Worm (Caenorhabditis elegans) whole organism, early embryonic: ENCODE measurements around the gene oac-40.

Experiments
- B0310.2 ChIP-seq: sonication (generic microtip); optimal IDR thresholded peaks from 2 replicates; lab custom pipeline; 2016; ENCODE audit warnings: mild to moderate bottlenecking, missing genetic modification characterization, missing compliant biosample characterization
- F13C5.2 ChIP-seq: sonication (generic microtip); optimal IDR thresholded peaks from 2 replicates; lab custom pipeline; 2017; ENCODE audit warnings: mild to moderate bottlenecking, missing genetic modification characterization, inconsistent platforms, missing compliant biosample characterization
- aly-1 ChIP-seq: sonication (generic microtip); optimal IDR thresholded peaks from 2 replicates; lab custom pipeline; 2016; ENCODE audit warnings: missing genetic modification characterization, missing compliant biosample characterization
- ama-1 ChIP-seq: fragments of 150-350 bp; optimal IDR thresholded peaks from 2 replicates; lab custom pipeline; 2014
- ceh-13 ChIP-seq: fragments of 200-800 bp; sonication (Bioruptor generic); optimal IDR thresholded peaks from 2 replicates; lab custom pipeline; 2018; ENCODE audit warnings: mild to moderate bottlenecking, missing genetic modification characterization, missing compliant biosample characterization
- ceh-36 ChIP-seq: sonication (generic microtip); optimal IDR thresholded peaks from 2 replicates; lab custom pipeline; 2016; ENCODE audit warnings: missing genetic modification characterization, inconsistent platforms, missing compliant biosample characterization
- ets-7 ChIP-seq: sonication (generic microtip); optimal IDR thresholded peaks from 2 replicates; lab custom pipeline; 2016; ENCODE audit warnings: missing genotype, missing genetic modification characterization, missing compliant biosample characterization
- flt-1 ChIP-seq: fragments of 200-800 bp; sonication (Bioruptor generic); IDR thresholded peaks from 2 replicates; pipeline ENCODE4 v1.3.6; 2022; ENCODE audit warnings: missing genetic modification characterization, missing compliant biosample characterization
- hmbx-1 ChIP-seq: sonication (generic microtip); optimal IDR thresholded peaks from 2 replicates; lab custom pipeline; 2016; ENCODE audit warnings: mild to moderate bottlenecking, missing genetic modification characterization, missing compliant biosample characterization
- hmg-4 ChIP-seq: fragments of 200-800 bp; sonication (Bioruptor generic); optimal IDR thresholded peaks from 2 replicates; lab custom pipeline; 2018; ENCODE audit warnings: mild to moderate bottlenecking, missing genetic modification characterization, missing compliant biosample characterization
- hnd-1 ChIP-seq: sonication (generic microtip); optimal IDR thresholded peaks from 2 replicates; lab custom pipeline; 2016; ENCODE audit warnings: missing genetic modification characterization, missing compliant biosample characterization
- pes-1 ChIP-seq: fragments of 200-800 bp; sonication (Bioruptor generic); IDR thresholded peaks from 2 replicates; pipeline ENCODE4 v1.3.6; 2022; ENCODE audit warnings: missing genetic modification reagents, missing genetic modification characterization, missing compliant biosample characterization
- scrt-1 ChIP-seq: fragments of 200-800 bp; sonication (Bioruptor generic); IDR thresholded peaks from 2 replicates; pipeline ENCODE4 v1.3.6; 2022; ENCODE audit warnings: missing genetic modification characterization, missing compliant biosample characterization
- sea-1 ChIP-seq: fragments of 200-800 bp; sonication (Bioruptor generic); conservative IDR thresholded peaks from 2 replicates; pipeline ENCODE4 v1.3.6; 2022; ENCODE audit warnings: missing genetic modification characterization, missing compliant biosample characterization
- tbx-11 ChIP-seq: fragments of 200-800 bp; sonication (Bioruptor generic); IDR thresholded peaks from 2 replicates; pipeline ENCODE4 v1.3.6; 2022; ENCODE audit warnings: missing genetic modification characterization, missing compliant biosample characterization
- tbx-37 ChIP-seq: fragments of 200-800 bp; sonication (Bioruptor generic); conservative IDR thresholded peaks from 2 replicates; pipeline ENCODE4 v1.3.6; 2022; ENCODE audit warnings: missing genetic modification reagents, missing genetic modification characterization, missing compliant biosample characterization
- tra-4 ChIP-seq: sonication (generic microtip); optimal IDR thresholded peaks from 2 replicates; lab custom pipeline; 2017; ENCODE audit warnings: missing genetic modification characterization, missing compliant biosample characterization

oac-40 gene

DNA sequence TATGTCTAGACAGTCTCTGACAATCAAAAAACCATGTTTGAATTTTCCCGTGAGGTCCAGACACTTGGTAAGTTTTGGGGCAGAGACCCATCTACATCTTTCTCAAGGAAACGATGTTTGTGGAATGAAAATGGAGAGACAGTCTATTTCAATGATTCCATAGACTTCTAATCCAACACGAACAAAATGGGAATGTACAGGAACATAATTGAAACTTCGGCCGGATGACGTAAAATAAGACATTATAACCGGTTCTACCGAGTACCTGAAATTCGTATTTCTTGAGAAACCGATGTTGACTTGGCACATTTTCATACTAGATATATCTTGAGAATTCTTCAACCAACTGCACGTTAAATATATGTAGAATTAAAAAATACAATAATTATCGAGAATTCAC, 28.5 kb upstream of the oac-40 start, which contains the start of gene str-87:
TSS of gene str-87 (minus strand) at position 101 of the 400 bp plus-strand sequence.
- TF ChIP-seq ceh-13, result no peak
- no peak for TF ChIP-seq ets-7
- no peak for TF ChIP-seq flt-1 (GFP tag; lab: Robert Waterston, UW)
- no peak for TF ChIP-seq hmg-4 (GFP tag; lab: Kevin White, UChicago)
- TF ChIP-seq F13C5.2, result no peak
- no peak for TF ChIP-seq scrt-1 (GFP tag; lab: Robert Waterston, UW)
- no peak for TF ChIP-seq pes-1 (GFP tag; lab: Robert Waterston, UW)
- TF ChIP-seq B0310.2 (tag; lab: Kevin White, UChicago), result no peak
- TF ChIP-seq sea-1 (GFP tag; lab: Robert Waterston, UW), result no peak
- no peak for TF ChIP-seq tbx-11
- no peak for TF ChIP-seq ceh-36
- TF ChIP-seq hnd-1 (tag; lab: Kevin White, UChicago), result no peak
- no peak for TF ChIP-seq tbx-37 (GFP tag; lab: Robert Waterston, UW)
- TF ChIP-seq hmbx-1, result no peak
- TF ChIP-seq ama-1, result no peak

DNA sequence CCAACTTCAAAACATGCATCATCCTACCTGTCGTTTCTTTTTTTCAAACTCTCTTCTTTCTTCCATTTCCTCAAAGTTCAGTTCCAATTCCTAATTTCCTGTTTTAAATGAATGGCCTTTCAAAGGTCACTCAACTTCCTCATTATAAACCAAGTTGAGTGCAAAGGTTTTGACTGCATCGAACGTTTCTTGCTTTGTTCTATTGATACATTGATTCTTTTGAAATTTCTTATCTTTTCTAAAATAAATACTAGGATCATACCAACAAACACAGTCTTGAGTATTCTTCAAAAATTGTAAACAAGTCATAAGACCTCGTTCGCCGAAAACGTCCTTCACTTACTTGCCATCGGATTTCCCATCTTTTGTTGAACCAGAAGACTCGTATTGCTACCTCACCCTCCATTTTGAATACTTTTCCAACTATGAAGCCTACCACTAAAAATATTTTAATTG, 26.4 kb upstream of the oac-40 start, which contains the start of gene F59E11.7:
TSS of gene F59E11.7 (plus strand) at position 51 of the 456 bp plus-strand sequence.
- TF ChIP-seq ceh-13 (no peak), hnd-1 (tag; lab: Kevin White, UChicago) (no peak), tbx-11 (no peak), ama-1 (no peak), pes-1 (GFP tag; lab: Robert Waterston, UW) (no peak), scrt-1 (GFP tag; lab: Robert Waterston, UW) (no peak), tra-4 (tag; lab: Kevin White, UChicago) (no peak)

DNA sequence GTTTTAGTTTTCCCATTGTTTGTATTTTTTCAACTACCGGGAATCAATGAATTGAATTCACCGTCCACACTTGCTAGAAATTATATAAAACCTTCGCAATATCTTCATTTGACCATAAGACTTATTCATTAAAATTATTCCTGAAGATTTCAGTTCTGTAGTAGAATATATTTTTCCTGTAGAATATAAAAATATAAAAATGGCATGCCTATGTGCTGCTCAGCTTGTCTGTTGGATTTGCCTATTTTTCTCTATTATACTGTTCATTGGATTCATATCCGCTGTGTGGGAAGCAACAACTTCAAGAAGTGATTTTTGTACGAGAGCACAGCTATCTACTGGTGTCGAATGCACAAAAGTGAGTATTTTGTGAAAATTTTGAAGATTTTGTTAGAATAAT, 24.9 kb upstream of the oac-40 start, which contains the start of gene F59E11.6:
TSS of gene F59E11.6 (plus strand) at position 111 of the 400 bp plus-strand sequence.
- TF ChIP-seq aly-1 (tag; lab: Kevin White, UChicago), result no peak
- TF ChIP-seq tbx-11, result no peak

DNA sequence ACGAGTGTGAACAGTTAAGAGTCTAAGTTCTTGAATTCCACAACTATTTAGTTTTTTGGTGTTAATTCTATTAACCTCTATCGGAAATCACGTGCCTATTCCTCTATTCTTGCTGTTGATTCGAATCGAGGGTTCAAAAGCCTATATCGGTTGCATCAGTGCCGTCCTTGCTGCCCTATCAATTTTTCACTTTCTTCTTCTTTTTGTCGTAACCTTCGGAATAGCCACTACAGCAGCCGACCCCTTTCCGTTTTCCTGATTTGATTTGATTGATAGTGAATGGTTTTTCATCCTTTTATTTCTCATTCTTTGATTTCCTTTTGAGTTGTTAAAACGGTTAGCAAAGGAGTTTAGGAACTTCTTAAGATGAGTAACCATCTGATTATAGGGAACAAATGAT, 22.3 kb upstream of the oac-40 start:
- TF ChIP-seq hmbx-1, result no peak
- TF ChIP-seq ama-1, result no peak
- no peak for TF ChIP-seq F13C5.2
- no peak for TF ChIP-seq flt-1 (GFP tag; lab: Robert Waterston, UW)
- no peak for TF ChIP-seq hmg-4 (GFP tag; lab: Kevin White, UChicago)
- no peak for TF ChIP-seq pes-1 (GFP tag; lab: Robert Waterston, UW)
- no peak for TF ChIP-seq tbx-11
- TF ChIP-seq scrt-1 (GFP tag; lab: Robert Waterston, UW), result no peak

DNA sequence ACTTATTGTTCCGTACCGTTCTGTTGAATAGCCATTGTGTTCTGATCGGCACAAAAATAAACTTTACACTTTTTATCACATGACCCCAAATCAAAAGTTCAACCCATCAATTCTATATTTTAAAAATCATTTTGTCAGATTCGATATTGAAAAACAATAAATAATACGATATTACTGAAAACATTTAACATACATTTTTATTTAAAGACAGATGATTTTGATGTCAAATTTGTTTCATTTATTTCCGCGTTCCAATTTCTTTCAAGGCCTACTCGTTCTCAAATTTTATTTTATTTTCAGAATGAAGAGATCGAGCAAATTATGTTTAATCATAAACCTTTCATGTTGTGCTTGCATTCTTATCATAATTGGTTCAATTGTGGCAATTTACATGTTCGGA, 21.8 kb upstream of the oac-40 start, which contains the start of gene F59E11.5:
TSS of gene F59E11.5 (plus strand) at position 301 of the 400 bp plus-strand sequence.
- no peak for TF ChIP-seq aly-1 (tag; lab: Kevin White, UChicago)
- no peak for TF ChIP-seq sea-1 (GFP tag; lab: Robert Waterston, UW)
- TF ChIP-seq hmg-4 (GFP tag; lab: Kevin White, UChicago), result no peak
- no peak for TF ChIP-seq scrt-1 (GFP tag; lab: Robert Waterston, UW)
- TF ChIP-seq hmbx-1, result no peak
- TF ChIP-seq pes-1 (GFP tag; lab: Robert Waterston, UW), result no peak
- no peak for TF ChIP-seq tra-4 (tag; lab: Kevin White, UChicago)

DNA sequence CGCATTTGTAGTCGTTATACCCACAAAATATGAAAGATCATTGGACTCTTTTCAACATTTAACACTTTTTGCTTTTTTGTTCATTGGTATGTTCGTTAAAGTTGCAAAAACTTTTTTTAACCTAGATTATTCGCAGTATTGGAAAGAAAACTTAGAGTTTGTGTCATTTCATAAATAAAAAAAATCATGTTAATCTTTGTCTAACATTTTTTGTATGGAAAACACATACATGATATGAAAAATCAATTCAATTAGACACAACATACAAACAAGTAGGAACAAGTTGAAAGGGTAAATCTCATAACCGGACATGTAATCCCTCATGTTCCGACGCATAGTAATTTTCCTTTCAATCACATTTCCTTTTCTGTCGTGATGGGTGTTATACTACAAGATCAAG, 15.4 kb upstream of the oac-40 start, which contains the start of gene F59E11.2:
TSS of gene F59E11.2 (plus strand) at position 301 of the 400 bp plus-strand sequence.
- TF ChIP-seq ets-7, result no peak
- no peak for TF ChIP-seq ama-1
- TF ChIP-seq hnd-1 (tag; lab: Kevin White, UChicago), result no peak
- no peak for TF ChIP-seq scrt-1 (GFP tag; lab: Robert Waterston, UW)
- no peak for TF ChIP-seq flt-1 (GFP tag; lab: Robert Waterston, UW)

DNA sequence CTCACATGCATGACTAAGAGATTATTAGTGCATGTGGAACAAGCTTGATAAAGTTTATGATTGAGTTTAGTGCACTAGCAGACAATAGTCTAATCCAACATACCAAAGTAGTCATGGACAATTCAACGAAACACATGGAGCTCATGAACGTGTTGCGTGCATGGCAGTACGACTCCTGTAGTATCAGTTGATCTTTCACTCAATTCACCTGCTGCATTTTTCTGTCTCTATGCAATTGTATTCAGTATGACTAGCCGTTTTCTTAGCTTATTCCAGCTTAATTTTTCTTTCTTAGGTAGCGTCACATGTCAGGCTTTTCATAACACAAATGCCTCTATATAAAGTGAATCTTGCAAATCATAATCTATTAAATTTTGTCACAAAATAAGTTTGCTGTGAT, 13.3 kb upstream of the oac-40 start, which contains the start of gene srx-1:
TSS of gene srx-1 (plus strand) at position 382 of the 400 bp plus-strand sequence.
- TF ChIP-seq aly-1 (tag; lab: Kevin White, UChicago) (no peak), ceh-13 (no peak), pes-1 (GFP tag; lab: Robert Waterston, UW) (no peak), F13C5.2 (no peak), hmbx-1 (no peak), ceh-36 (no peak), hmg-4 (GFP tag; lab: Kevin White, UChicago) (no peak), hnd-1 (tag; lab: Kevin White, UChicago) (no peak)

DNA sequence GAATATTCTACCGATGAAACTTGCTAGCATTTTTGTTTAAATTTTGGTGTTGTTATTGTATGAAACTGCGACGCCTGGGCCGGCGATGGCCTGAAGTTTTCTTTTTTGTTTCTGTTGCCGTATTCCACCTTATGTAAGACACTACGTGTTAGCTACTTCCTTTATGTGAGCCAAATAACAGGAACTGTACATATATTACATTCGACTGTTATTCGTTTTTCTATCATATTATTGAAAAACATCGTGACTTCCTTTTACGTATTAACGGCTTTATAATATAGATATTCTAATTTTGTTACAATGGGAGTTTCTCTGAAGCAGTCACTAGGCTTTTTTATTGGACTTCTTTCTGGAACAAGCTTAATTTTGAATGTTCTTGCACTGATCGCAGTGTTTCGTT, 11.3 kb upstream of the oac-40 start, which contains the start of gene srx-3:
TSS of gene srx-3 (plus strand) at position 301 of the 400 bp plus-strand sequence.
- TF ChIP-seq flt-1 (GFP tag; lab: Robert Waterston, UW) (no peak), aly-1 (tag; lab: Kevin White, UChicago) (no peak), ets-7 (no peak)

DNA sequence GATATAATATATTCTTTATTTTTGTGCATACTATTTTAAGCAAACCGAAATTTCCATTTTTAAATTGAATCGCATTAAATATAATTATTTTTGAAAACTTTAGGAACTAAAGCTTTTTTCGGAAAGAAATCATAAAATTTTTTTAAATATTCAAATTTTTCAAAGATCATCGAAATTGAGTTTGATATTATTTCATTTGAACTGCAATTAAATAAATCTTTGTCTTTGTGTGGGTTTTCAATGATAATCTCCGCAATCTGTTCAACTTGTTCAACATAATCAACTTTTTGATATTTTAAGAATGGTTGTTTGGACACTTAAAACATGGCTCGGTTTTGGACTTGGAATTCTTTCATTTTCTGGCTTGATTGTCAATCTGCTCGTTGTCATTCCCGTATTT, 7.4 kb upstream of the oac-40 start, which contains the start of gene srx-2:
TSS of gene srx-2 (plus strand) at position 301 of the 400 bp plus-strand sequence.
- TF ChIP-seq tra-4 (tag; lab: Kevin White, UChicago), result no peak
- TF ChIP-seq sea-1 (GFP tag; lab: Robert Waterston, UW), result no peak
- TF ChIP-seq flt-1 (GFP tag; lab: Robert Waterston, UW), result no peak
- no peak for TF ChIP-seq F13C5.2
- TF ChIP-seq hmbx-1, result no peak
- TF ChIP-seq tbx-37 (GFP tag; lab: Robert Waterston, UW), result no peak
- TF ChIP-seq B0310.2 (tag; lab: Kevin White, UChicago), result no peak
- TF ChIP-seq ama-1, result no peak
- TF ChIP-seq tbx-11, result no peak
- no peak for TF ChIP-seq aly-1 (tag; lab: Kevin White, UChicago)
- TF ChIP-seq hmg-4 (GFP tag; lab: Kevin White, UChicago), result no peak
- no peak for TF ChIP-seq ceh-13
- no peak for TF ChIP-seq hnd-1 (tag; lab: Kevin White, UChicago)
